Worm (Caenorhabditis elegans): ENCODE data around the gene lgc-39.

Gene lgc-39

ce11 chrV:7218988-7219387 is 43.7 kb downstream of the lgc-39 start, which contains the start of gene C13F10.5:
Gene C13F10.5 (minus strand): TSS chrV:7219088.
- TF ChIP-seq mec-3 (tag; optimal IDR thresholded peaks at IDR 0.05; ENCODE audit: borderline replicate concordance) (no peak), ceh-34 (tag; optimal IDR thresholded peaks at IDR 0.05) (no peak), unc-86 (tag; optimal IDR thresholded peaks at IDR 0.05) (no peak), C08G9.2 (tag; optimal IDR thresholded peaks at IDR 0.05) (no peak), ceh-9 (tag; optimal IDR thresholded peaks at IDR 0.05) (no peak)

ce11 chrV:7220973-7221519 is 45.7 kb downstream of the lgc-39 start, which contains the start of the genes C13F10.8, C13F10.6 and kxd-1:
Gene C13F10.8 (minus strand): TSS chrV:7221023.
Gene C13F10.6 (minus strand): TSS chrV:7221039.
Gene kxd-1 (plus strand): TSS chrV:7221469.
- no peak for TF ChIP-seq ceh-45 (GFP tag; IDR thresholded peaks at IDR 0.05)
- peak; percentile 75 for TF ChIP-seq ceh-48 (tag; optimal IDR thresholded peaks at IDR 0.05)

- TF ChIP-seq ahr-1 (tag; optimal IDR thresholded peaks at IDR 0.05) (no peak), ceh-48 (tag; optimal IDR thresholded peaks at IDR 0.05) (no peak), fkh-6 (tag; optimal IDR thresholded peaks at IDR 0.05) (no peak), ceh-34 (tag; optimal IDR thresholded peaks at IDR 0.05) (no peak), zip-5 (tag; optimal IDR thresholded peaks at IDR 0.05) (no peak), hlh-8 (tag; optimal IDR thresholded peaks at IDR 0.05) (no peak), K02D7.2 (tag; optimal IDR thresholded peaks at IDR 0.05) (no peak), ceh-19 (GFP tag; optimal IDR thresholded peaks at IDR 0.05) (no peak), hlh-13 (GFP tag; optimal IDR thresholded peaks at IDR 0.05) (no peak), eyg-1 (tag; optimal IDR thresholded peaks at IDR 0.05) (no peak), ets-4 (tag; optimal IDR thresholded peaks at IDR 0.05) (no peak), C38D4.7 (GFP tag; optimal IDR thresholded peaks at IDR 0.05) (no peak)
Observed at ce11 chrV:7223152-7223551, 47.9 kb downstream of the lgc-39 start, which contains the start of gene C13F10.7. Gene C13F10.7 (minus strand): TSS chrV:7223252.

ce11 chrV:7223941-7224340 is 48.6 kb downstream of the lgc-39 start, which contains the start of gene C13F10.1:
Gene C13F10.1 (plus strand): TSS chrV:7224078.
- TF ChIP-seq ama-1 (optimal IDR thresholded peaks at IDR 0.05) (no peak), ceh-31 (tag; optimal IDR thresholded peaks at IDR 0.05) (peak; percentile 16), unc-42 (tag; optimal IDR thresholded peaks at IDR 0.05) (peak; percentile 46), unc-55 (GFP tag; optimal IDR thresholded peaks at IDR 0.05) (peak; percentile 82), rnt-1 (tag; optimal IDR thresholded peaks at IDR 0.05) (peak; percentile 31), ceh-48 (tag; optimal IDR thresholded peaks at IDR 0.05) (peak; percentile 38), ceh-34 (tag; optimal IDR thresholded peaks at IDR 0.05) (peak; percentile 26), fkh-10 (GFP tag; optimal IDR thresholded peaks at IDR 0.05) (no peak), mec-3 (tag; optimal IDR thresholded peaks at IDR 0.05; ENCODE audit: borderline replicate concordance) (no peak), nfya-1 (tag; optimal IDR thresholded peaks at IDR 0.05) (peak; percentile 22)

- TF ChIP-seq gmeb-2 (tag; optimal IDR thresholded peaks at IDR 0.05) (no peak), ztf-16 (tag; optimal IDR thresholded peaks at IDR 0.05) (no peak), hlh-15 (tag; optimal IDR thresholded peaks at IDR 0.05) (no peak), ama-1 (optimal IDR thresholded peaks at IDR 0.05) (no peak), pros-1 (tag; optimal IDR thresholded peaks at IDR 0.05) (no peak), fkh-10 (GFP tag; optimal IDR thresholded peaks at IDR 0.05) (no peak), dve-1 (tag; optimal IDR thresholded peaks at IDR 0.05) (no peak), ceh-2 (tag; optimal IDR thresholded peaks at IDR 0.05) (no peak), pat-9 (tag; optimal IDR thresholded peaks at IDR 0.05) (no peak), pha-4 (tag; optimal IDR thresholded peaks at IDR 0.05) (no peak), C08G9.2 (tag; optimal IDR thresholded peaks at IDR 0.05) (no peak), unc-42 (tag; optimal IDR thresholded peaks at IDR 0.05) (no peak), pax-1 (tag; optimal IDR thresholded peaks at IDR 0.05) (no peak), ceh-19 (GFP tag; optimal IDR thresholded peaks at IDR 0.05) (no peak), unc-55 (GFP tag; optimal IDR thresholded peaks at IDR 0.05) (no peak), odd-2 (tag; optimal IDR thresholded peaks at IDR 0.05) (no peak)
Observed at ce11 chrV:7224353-7224752, 49.1 kb downstream of the lgc-39 start.

All from whole organism, late embryonic.